Fruit fly (Drosophila melanogaster) whole organism, embryonic: ENCODE measurements around the gene Elp6.

Experiments
- Adf1 ChIP-seq: fragments of 200-800 bp; sonication (Bioruptor generic); IDR thresholded peaks from 2 replicates; pipeline ENCODE4 v1.3.6; 2022; ENCODE audit warnings: missing biosample characterization, missing genetic modification characterization
- Awh ChIP-seq: fragments of 200-800 bp; sonication (Bioruptor generic); IDR thresholded peaks from 2 replicates; pipeline ENCODE4, ENCODE4 v1.3.6; 2022; ENCODE audit warnings: missing biosample characterization, missing genetic modification characterization
- BEAF-32 ChIP-seq: fragments of 200-800 bp; sonication (Bioruptor generic); optimal IDR thresholded peaks from 3 replicates; lab custom pipeline; 2017; ENCODE audit warnings: missing biosample characterization, missing genetic modification characterization, mild to moderate bottlenecking, moderate library complexity, missing genetic modification reagents
- Blimp-1 ChIP-seq: fragments of 200-800 bp; sonication (Bioruptor generic); optimal IDR thresholded peaks from 3 replicates; lab custom pipeline; 2018; ENCODE audit warnings: missing biosample characterization, missing genetic modification characterization, mild to moderate bottlenecking, moderate library complexity, missing genetic modification reagents
- C15 ChIP-seq: fragments of 200-800 bp; sonication (Bioruptor generic); IDR thresholded peaks from 3 replicates; pipeline ENCODE4 v1.3.6; 2022; ENCODE audit warnings: missing biosample characterization, missing genetic modification characterization
- CG1024 ChIP-seq: fragments of 200-800 bp; sonication (Bioruptor generic); IDR thresholded peaks from 2 replicates; pipeline ENCODE4 v1.3.6; 2022; ENCODE audit warnings: missing biosample characterization, missing genetic modification characterization
- CG10431 ChIP-seq: fragments of 200-800 bp; sonication (Bioruptor generic); optimal IDR thresholded peaks from 3 replicates; lab custom pipeline; 2018; ENCODE audit warnings: missing biosample characterization, mild to moderate bottlenecking, missing genetic modification characterization
- CG10543 ChIP-seq: fragments of 200-800 bp; sonication (Bioruptor generic); optimal IDR thresholded peaks from 3 replicates; lab custom pipeline; 2017; ENCODE audit warnings: missing biosample characterization, mild to moderate bottlenecking, missing genetic modification characterization, moderate library complexity
- CG12071 ChIP-seq: fragments of 200-800 bp; sonication (Bioruptor generic); optimal IDR thresholded peaks from 3 replicates; lab custom pipeline; 2018; ENCODE audit warnings: missing biosample characterization, mild to moderate bottlenecking, missing genetic modification characterization
- CG12299 ChIP-seq: fragments of 200-800 bp; sonication (Bioruptor generic); optimal IDR thresholded peaks from 2 replicates; lab custom pipeline; 2018; ENCODE audit warnings: missing biosample characterization, mild to moderate bottlenecking, missing genetic modification characterization
- CG12659 ChIP-seq: fragments of 200-800 bp; sonication (Bioruptor generic); optimal IDR thresholded peaks from 3 replicates; lab custom pipeline; 2017; ENCODE audit warnings: mild to moderate bottlenecking, missing biosample characterization, missing genetic modification reagents, missing genetic modification characterization
- CG12769 ChIP-seq: fragments of 200-800 bp; sonication (Bioruptor generic); optimal IDR thresholded peaks from 2 replicates; lab custom pipeline; 2019; ENCODE audit warnings: missing biosample characterization, mild to moderate bottlenecking, missing genetic modification characterization, moderate library complexity
- CG15073 ChIP-seq: fragments of 200-800 bp; sonication (Bioruptor generic); optimal IDR thresholded peaks from 2 replicates; lab custom pipeline; 2016; ENCODE audit warnings: missing biosample characterization, missing genetic modification characterization
- CG1647 ChIP-seq: fragments of 200-800 bp; sonication (Bioruptor generic); optimal IDR thresholded peaks from 3 replicates; lab custom pipeline; 2016; ENCODE audit warnings: missing biosample characterization, missing genetic modification characterization
- CG17361 ChIP-seq: fragments of 200-800 bp; sonication (Bioruptor generic); IDR thresholded peaks from 3 replicates; pipeline ENCODE4 v1.3.6; 2022; ENCODE audit warnings: missing biosample characterization, missing genetic modification characterization
- CG3838 ChIP-seq: fragments of 200-800 bp; sonication (Bioruptor generic); optimal IDR thresholded peaks from 3 replicates; lab custom pipeline; 2016; ENCODE audit warnings: missing biosample characterization, missing genetic modification characterization
- CG43689 ChIP-seq: fragments of 200-800 bp; sonication (Bioruptor generic); IDR thresholded peaks from 2 replicates; pipeline ENCODE4 v1.3.6; 2022; ENCODE audit warnings: missing biosample characterization, missing genetic modification characterization
- CG6654 ChIP-seq: fragments of 200-800 bp; sonication (Bioruptor generic); optimal IDR thresholded peaks from 2 replicates; lab custom pipeline; 2017; ENCODE audit warnings: missing biosample characterization, mild to moderate bottlenecking, missing genetic modification characterization
- D ChIP-seq, 2 experiments: fragments of 200-800 bp in 1 of 2; fragments of >200 bp in 1 of 2; sonication (Bioruptor generic) in 1 of 2; optimal IDR thresholded peaks; 2 replicates in 1 of 2; 3 replicates in 1 of 2; lab custom pipeline; 2017; ENCODE audit warnings: mild to moderate bottlenecking in 1 of 2, missing biosample characterization in 1 of 2, missing genetic modification characterization in 1 of 2, missing genetic modification reagents in 1 of 2
- Dad ChIP-seq: fragments of 200-800 bp; sonication (Bioruptor generic); optimal IDR thresholded peaks from 3 replicates; lab custom pipeline; 2016; ENCODE audit warnings: missing biosample characterization, missing genetic modification characterization
- Dek ChIP-seq: fragments of 200-800 bp; sonication (Bioruptor generic); optimal IDR thresholded peaks from 3 replicates; lab custom pipeline; 2019; ENCODE audit warnings: missing biosample characterization, mild to moderate bottlenecking, missing genetic modification characterization, moderate library complexity
- Dfd ChIP-seq, 2 experiments: fragments of >200 bp; optimal IDR thresholded peaks; 2 replicates each; lab custom pipeline; 2017; ENCODE audit warnings: missing biosample characterization in 2 of 2, missing genetic modification characterization in 2 of 2
- Ets65A ChIP-seq: fragments of 200-800 bp; sonication (Bioruptor generic); peaks from one replicate; lab custom pipeline; 2016; ENCODE audit warnings: missing biosample characterization, missing genetic modification characterization
- HHEX ChIP-seq: fragments of 200-800 bp; sonication (Bioruptor generic); optimal IDR thresholded peaks from 3 replicates; lab custom pipeline; 2017; ENCODE audit warnings: missing biosample characterization, mild to moderate bottlenecking, missing genetic modification characterization, missing genetic modification reagents
- Hr3 ChIP-seq: fragments of 200-800 bp; sonication (Bioruptor generic); optimal IDR thresholded peaks from 3 replicates; lab custom pipeline; 2016; ENCODE audit warnings: missing biosample characterization, missing genetic modification characterization
- MBD-R2 ChIP-seq: fragments of 200-800 bp; sonication (Bioruptor generic); IDR thresholded peaks from 2 replicates; pipeline ENCODE4 v1.3.6; 2022; ENCODE audit warnings: missing biosample characterization, missing genetic modification characterization
- MTF-1 ChIP-seq: fragments of 200-800 bp; sonication (Bioruptor generic); optimal IDR thresholded peaks from 2 replicates; lab custom pipeline; 2018; ENCODE audit warnings: missing biosample characterization, mild to moderate bottlenecking, missing genetic modification characterization, borderline replicate concordance
- Max ChIP-seq: fragments of 200-800 bp; sonication (Bioruptor generic); optimal IDR thresholded peaks from 2 replicates; lab custom pipeline; 2016; ENCODE audit warnings: missing biosample characterization, mild to moderate bottlenecking, missing genetic modification characterization
- Nf-YB ChIP-seq: fragments of 200-800 bp; sonication (Bioruptor generic); optimal IDR thresholded peaks from 3 replicates; lab custom pipeline; 2019; ENCODE audit warnings: missing biosample characterization, mild to moderate bottlenecking, missing genetic modification characterization, moderate library complexity
- NfI ChIP-seq: fragments of 200-800 bp; sonication (Bioruptor generic); optimal IDR thresholded peaks from 3 replicates; lab custom pipeline; 2018; ENCODE audit warnings: missing biosample characterization, mild to moderate bottlenecking, missing genetic modification characterization, moderate library complexity
- Ravus ChIP-seq: fragments of 200-800 bp; sonication (Bioruptor generic); IDR thresholded peaks from 2 replicates; pipeline ENCODE4 v1.3.6; 2022; ENCODE audit warnings: missing biosample characterization, missing genetic modification characterization
- Ssrp ChIP-seq: fragments of 200-800 bp; sonication (Bioruptor generic); optimal IDR thresholded peaks from 2 replicates; lab custom pipeline; 2018; ENCODE audit warnings: missing biosample characterization, mild to moderate bottlenecking, missing genetic modification characterization, moderate library complexity
- Stat92E ChIP-seq, 3 experiments: fragments of >200 bp in 2 of 3; fragments of 200-800 bp in 1 of 3; sonication (Bioruptor generic) in 1 of 3; optimal IDR thresholded peaks; 2 replicates each; lab custom pipeline; 2017 to 2019; ENCODE audit warnings: missing biosample characterization in 3 of 3, missing genetic modification characterization in 3 of 3, mild to moderate bottlenecking in 1 of 3, moderate library complexity in 1 of 3
- Taf1 ChIP-seq: fragments of 200-800 bp; sonication (Bioruptor generic); IDR thresholded peaks from 2 replicates; pipeline ENCODE4 v1.3.6; 2022; ENCODE audit warnings: missing biosample characterization, missing genetic modification characterization
- Tbp ChIP-seq: fragments of >200 bp; optimal IDR thresholded peaks from 2 replicates; lab custom pipeline; 2018; ENCODE audit warnings: missing biosample characterization, missing genetic modification characterization
- cato ChIP-seq: fragments of 200-800 bp; sonication (Bioruptor generic); optimal IDR thresholded peaks from 2 replicates; lab custom pipeline; 2016; ENCODE audit warnings: missing biosample characterization, missing genetic modification characterization, borderline replicate concordance
- chinmo ChIP-seq: fragments of 200-800 bp; sonication (Bioruptor generic); IDR thresholded peaks from 4 replicates; pipeline ENCODE4 v1.3.6; 2022; ENCODE audit warnings: missing biosample characterization, missing genetic modification characterization; ENCODE audit not compliant: partially characterized antibody
- crp ChIP-seq, 2 experiments: fragments of 200-800 bp; sonication (Bioruptor generic); optimal IDR thresholded peaks; 2 replicates in 1 of 2; 3 replicates in 1 of 2; lab custom pipeline; 2017; ENCODE audit warnings: missing biosample characterization in 2 of 2, missing genetic modification characterization in 2 of 2, mild to moderate bottlenecking in 1 of 2, moderate library complexity in 1 of 2
- cwo ChIP-seq: fragments of 200-800 bp; sonication (Bioruptor generic); optimal IDR thresholded peaks from 3 replicates; lab custom pipeline; 2017; ENCODE audit warnings: missing biosample characterization, missing genetic modification characterization, mild to moderate bottlenecking, moderate library complexity, missing genetic modification reagents
- da ChIP-seq: fragments of 200-800 bp; sonication (Bioruptor generic); optimal IDR thresholded peaks from 2 replicates; lab custom pipeline; 2016; ENCODE audit warnings: missing biosample characterization, missing genetic modification characterization
- eyg ChIP-seq: fragments of 200-800 bp; sonication (Bioruptor generic); optimal IDR thresholded peaks from 3 replicates; lab custom pipeline; 2016; ENCODE audit warnings: missing biosample characterization, missing genetic modification characterization
- her ChIP-seq: fragments of 200-800 bp; sonication (Bioruptor generic); optimal IDR thresholded peaks from 2 replicates; lab custom pipeline; 2016; ENCODE audit warnings: missing biosample characterization, missing genetic modification characterization
- jumu ChIP-seq: fragments of 200-800 bp; sonication (Bioruptor generic); optimal IDR thresholded peaks from 3 replicates; lab custom pipeline; 2016; ENCODE audit warnings: missing biosample characterization, missing genetic modification characterization
- lilli ChIP-seq: fragments of 200-800 bp; sonication (Bioruptor generic); optimal IDR thresholded peaks from 3 replicates; lab custom pipeline; 2016; ENCODE audit warnings: missing biosample characterization, missing genetic modification characterization
- sisA ChIP-seq: fragments of 200-800 bp; sonication (Bioruptor generic); IDR thresholded peaks from 2 replicates; pipeline ENCODE4 v1.3.6; 2022; ENCODE audit warnings: missing biosample characterization, missing genetic modification characterization
- slou ChIP-seq: fragments of 200-800 bp; sonication (Bioruptor generic); optimal IDR thresholded peaks from 3 replicates; lab custom pipeline; 2016; ENCODE audit warnings: missing biosample characterization, missing genetic modification characterization
- sqz ChIP-seq: fragments of 200-800 bp; sonication (Bioruptor generic); optimal IDR thresholded peaks from 3 replicates; lab custom pipeline; 2018; ENCODE audit warnings: missing biosample characterization, mild to moderate bottlenecking, missing genetic modification characterization

The Elp6 gene

DNA sequence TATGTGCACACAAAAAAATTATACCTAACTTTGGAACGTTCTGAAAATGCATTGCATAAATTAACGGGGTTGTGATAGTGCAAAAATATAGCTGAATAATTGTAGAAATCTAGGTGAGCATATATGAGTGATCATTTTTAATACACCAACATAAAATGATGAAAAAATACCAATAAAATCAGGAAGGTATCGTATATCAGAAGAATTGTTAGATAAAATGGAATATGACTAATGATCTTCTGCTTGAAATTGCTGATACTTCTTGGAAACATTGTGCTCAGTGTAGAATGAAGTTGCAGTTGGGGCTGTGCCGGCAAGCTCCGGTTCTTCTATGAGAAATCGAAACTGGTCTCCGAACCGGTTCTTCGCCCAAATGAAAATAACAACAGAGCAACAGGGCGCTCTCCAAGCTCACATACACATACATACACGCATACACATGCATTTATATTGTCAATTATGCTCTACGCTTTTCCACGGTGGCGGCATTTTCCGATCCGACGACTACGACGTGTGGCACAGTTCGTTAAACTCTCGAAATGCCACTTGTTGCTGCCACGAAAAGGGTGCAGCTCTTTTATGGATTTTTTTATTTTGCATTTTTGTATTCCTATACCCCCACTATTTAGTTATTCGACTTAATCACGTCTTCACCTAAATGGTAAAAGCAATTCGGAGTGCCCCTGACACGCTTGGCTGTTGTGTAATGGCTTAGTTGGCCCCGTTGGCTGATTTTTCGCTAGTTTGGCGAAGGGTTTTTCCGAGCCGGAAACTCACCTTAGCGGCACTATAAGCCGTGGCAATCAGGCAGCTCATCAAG lies 34.4 kb upstream of the Elp6 start (continued):
- no peak for TF ChIP-seq BEAF-32
- peak; percentile 75 for TF ChIP-seq CG12071
- TF ChIP-seq Ravus (GFP tag; lab: Robert Waterston, UW): peak; percentile 66
- TF ChIP-seq Blimp-1: peak; percentile 92
- TF ChIP-seq Hr3 (GFP tag; lab: Kevin White, UChicago): peak; percentile 88
- TF ChIP-seq Ets65A (GFP tag; lab: Kevin White, UChicago): peak; percentile 96
- peak; percentile 77 for TF ChIP-seq cato
- TF ChIP-seq chinmo (GFP tag; lab: Robert Waterston, UW): no peak
- TF ChIP-seq MTF-1 (GFP tag; lab: Kevin White, UChicago): peak; percentile 64
- TF ChIP-seq CG12299 (tag; lab: Kevin White, UChicago): peak; percentile 70
- peak; percentile 81 for TF ChIP-seq jumu (GFP tag; lab: Kevin White, UChicago)
- peak; percentile 76 for TF ChIP-seq da (GFP tag; lab: Kevin White, UChicago)
- peak; percentile 80 for TF ChIP-seq Nf-YB (GFP tag; lab: Kevin White, UChicago)
- TF ChIP-seq cwo (GFP tag; lab: Kevin White, UChicago): peak; percentile 72
- TF ChIP-seq Adf1 (GFP tag; lab: Robert Waterston, UW): 0 out of 2 replicates have a peak, but pooled peaks have one; percentile 45
- peak; percentile 74 for TF ChIP-seq Awh (GFP tag; lab: Robert Waterston, UW)
- TF ChIP-seq CG1024: peak; percentile 64; the same call in 1 of the 2 replicates
- TF ChIP-seq Stat92E (GFP tag; optimal IDR thresholded peaks at IDR 0.05; lab: Kevin White, UChicago): peak in 1 of 3 experiments; percentile 45
- peak; percentile 53 for TF ChIP-seq sqz (GFP tag; lab: Kevin White, UChicago)
- peak; percentile 63; the same call in 1 of the 3 replicates for TF ChIP-seq C15 (GFP tag; lab: Robert Waterston, UW)
- TF ChIP-seq sisA (GFP tag; lab: Robert Waterston, UW): peak; percentile 81
- TF ChIP-seq CG43689 (GFP tag; lab: Robert Waterston, UW): peak; percentile 39; the same call in 1 of the 2 replicates
- TF ChIP-seq eyg (GFP tag; lab: Kevin White, UChicago): peak; percentile 76
- TF ChIP-seq crp (GFP tag; optimal IDR thresholded peaks at IDR 0.05; lab: Kevin White, UChicago): peak in 1 of 2 experiments; percentile 53
- peak; percentile 76 for TF ChIP-seq Max (GFP tag; lab: Kevin White, UChicago)
- peak; percentile 84 for TF ChIP-seq Dad
- peak; percentile 75 for TF ChIP-seq CG3838 (GFP tag; lab: Kevin White, UChicago)
- peak; percentile 79 for TF ChIP-seq her (GFP tag; lab: Kevin White, UChicago)
- no peak for TF ChIP-seq D (optimal IDR thresholded peaks at IDR 0.05; lab: Kevin White, UChicago)
- peak; percentile 80 for TF ChIP-seq D (GFP tag; optimal IDR thresholded peaks at IDR 0.05; lab: Kevin White, UChicago)
- peak; percentile 88 for TF ChIP-seq Dek (tag; lab: Kevin White, UChicago)
- TF ChIP-seq lilli (GFP tag; lab: Kevin White, UChicago): peak; percentile 91
- TF ChIP-seq slou (GFP tag; lab: Kevin White, UChicago): peak; percentile 77
- peak; percentile 92 for TF ChIP-seq Ssrp (tag; lab: Kevin White, UChicago)
- peak; percentile 92 for TF ChIP-seq CG12659 (GFP tag; lab: Kevin White, UChicago)
- TF ChIP-seq CG10543 (GFP tag; lab: Kevin White, UChicago): peak; percentile 53
- TF ChIP-seq CG10431: peak; percentile 76
- peak; percentile 90 for TF ChIP-seq NfI
- TF ChIP-seq MBD-R2 (GFP tag; lab: Robert Waterston, UW): peak; percentile 48
- peak; percentile 85 for TF ChIP-seq CG12769 (tag; lab: Kevin White, UChicago)
- TF ChIP-seq CG1647: peak; percentile 72
- TF ChIP-seq HHEX (GFP tag; lab: Kevin White, UChicago): peak; percentile 84
- TF ChIP-seq Taf1 (GFP tag; lab: Robert Waterston, UW): peak; percentile 65; the same call in 1 of the 2 replicates
- TF ChIP-seq CG6654: peak; percentile 70
- no peak for TF ChIP-seq Tbp (GFP tag; lab: Kevin White, UChicago)
- peak; percentile 64 for TF ChIP-seq CG15073 (GFP tag; lab: Kevin White, UChicago)
- no peak for TF ChIP-seq Dfd (GFP tag; optimal IDR thresholded peaks at IDR 0.05; lab: Kevin White, UChicago)
- peak; percentile 96 for TF ChIP-seq CG17361 (GFP tag; lab: Robert Waterston, UW)
